Worm (Caenorhabditis elegans) whole organism, early embryonic: ENCODE measurements around the gene R07B1.11.

ENCODE experiments used
- F13C5.2 ChIP-seq: sonication (generic microtip); optimal IDR thresholded peaks from 2 replicates; lab custom pipeline; 2017; ENCODE audit warnings: mild to moderate bottlenecking, missing genetic modification characterization, inconsistent platforms, missing compliant biosample characterization
- aly-1 ChIP-seq: sonication (generic microtip); optimal IDR thresholded peaks from 2 replicates; lab custom pipeline; 2016; ENCODE audit warnings: missing genetic modification characterization, missing compliant biosample characterization
- ama-1 ChIP-seq: fragments of 150-350 bp; optimal IDR thresholded peaks from 2 replicates; lab custom pipeline; 2014
- flt-1 ChIP-seq: fragments of 200-800 bp; sonication (Bioruptor generic); IDR thresholded peaks from 2 replicates; pipeline ENCODE4 v1.3.6; 2022; ENCODE audit warnings: missing genetic modification characterization, missing compliant biosample characterization
- hmbx-1 ChIP-seq: sonication (generic microtip); optimal IDR thresholded peaks from 2 replicates; lab custom pipeline; 2016; ENCODE audit warnings: mild to moderate bottlenecking, missing genetic modification characterization, missing compliant biosample characterization
- hmg-4 ChIP-seq: fragments of 200-800 bp; sonication (Bioruptor generic); optimal IDR thresholded peaks from 2 replicates; lab custom pipeline; 2018; ENCODE audit warnings: mild to moderate bottlenecking, missing genetic modification characterization, missing compliant biosample characterization
- scrt-1 ChIP-seq: fragments of 200-800 bp; sonication (Bioruptor generic); IDR thresholded peaks from 2 replicates; pipeline ENCODE4 v1.3.6; 2022; ENCODE audit warnings: missing genetic modification characterization, missing compliant biosample characterization

- no peak for TF ChIP-seq aly-1 (tag; lab: Kevin White, UChicago)
- TF ChIP-seq F13C5.2 (tag; lab: Kevin White, UChicago): no peak
- TF ChIP-seq flt-1 (GFP tag; lab: Robert Waterston, UW): no peak
- TF ChIP-seq hmbx-1 (tag; lab: Kevin White, UChicago): no peak
- TF ChIP-seq ama-1 (lab: Kevin White, UChicago): no peak
- no peak for TF ChIP-seq scrt-1
- TF ChIP-seq hmg-4 (GFP tag; lab: Kevin White, UChicago): no peak
These were observed 13.2 kb upstream of the R07B1.11 start for ce11 chrX:9843568-9843967.
